Fruit fly (Drosophila melanogaster) whole organism, embryonic: ENCODE data around the gene CG14120.

Experiments used
- Adf1 ChIP-seq: fragments of 200-800 bp; sonication (Bioruptor generic); IDR thresholded peaks from 2 replicates; pipeline ENCODE4 v1.3.6; 2022; ENCODE audit warnings: missing biosample characterization, missing genetic modification characterization
- Bdp1 ChIP-seq: fragments of 200-800 bp; sonication (Bioruptor generic); optimal IDR thresholded peaks from 3 replicates; lab custom pipeline; 2016; ENCODE audit warnings: missing biosample characterization, missing genetic modification characterization
- CG10267 ChIP-seq: fragments of 200-800 bp; sonication (Bioruptor generic); optimal IDR thresholded peaks from 2 replicates; lab custom pipeline; 2018; ENCODE audit warnings: missing biosample characterization, mild to moderate bottlenecking, missing genetic modification characterization, moderate library complexity
- CG10462 ChIP-seq: fragments of 200-800 bp; sonication (Bioruptor generic); optimal IDR thresholded peaks from 2 replicates; lab custom pipeline; 2016; ENCODE audit warnings: missing biosample characterization, missing genetic modification characterization
- CG10543 ChIP-seq: fragments of 200-800 bp; sonication (Bioruptor generic); optimal IDR thresholded peaks from 3 replicates; lab custom pipeline; 2017; ENCODE audit warnings: missing biosample characterization, mild to moderate bottlenecking, missing genetic modification characterization, moderate library complexity
- CG11398 ChIP-seq: fragments of 200-800 bp; sonication (Bioruptor generic); optimal IDR thresholded peaks from 2 replicates; lab custom pipeline; 2016; ENCODE audit warnings: missing biosample characterization, missing genetic modification characterization
- CG11504 ChIP-seq: fragments of 200-800 bp; sonication (Bioruptor generic); optimal IDR thresholded peaks from 3 replicates; lab custom pipeline; 2019; ENCODE audit warnings: missing biosample characterization, mild to moderate bottlenecking, missing genetic modification characterization, moderate library complexity
- CG11695 ChIP-seq: fragments of 200-800 bp; sonication (Bioruptor generic); IDR thresholded peaks from 3 replicates; pipeline ENCODE4 v1.3.6; 2022; ENCODE audit warnings: missing biosample characterization, missing genetic modification characterization
- CG12391 ChIP-seq: fragments of 200-800 bp; sonication (Bioruptor generic); optimal IDR thresholded peaks from 3 replicates; lab custom pipeline; 2018; ENCODE audit warnings: missing biosample characterization, mild to moderate bottlenecking, missing genetic modification characterization, moderate library complexity
- CG15011 ChIP-seq: fragments of 200-800 bp; sonication (Bioruptor generic); optimal IDR thresholded peaks from 3 replicates; lab custom pipeline; 2018; ENCODE audit warnings: missing biosample characterization, mild to moderate bottlenecking, missing genetic modification characterization
- CG15601 ChIP-seq: fragments of 200-800 bp; sonication (Bioruptor generic); optimal IDR thresholded peaks from 3 replicates; lab custom pipeline; 2019; ENCODE audit warnings: missing biosample characterization, mild to moderate bottlenecking, missing genetic modification characterization, moderate library complexity
- CG18262 ChIP-seq: fragments of 200-800 bp; optimal IDR thresholded peaks from 3 replicates; lab custom pipeline; 2019; ENCODE audit warnings: missing biosample characterization, mild to moderate bottlenecking, missing genetic modification characterization, moderate library complexity
- CG32532 ChIP-seq: fragments of 200-800 bp; sonication (Bioruptor generic); IDR thresholded peaks from 2 replicates; pipeline ENCODE4 v1.3.6; 2022; ENCODE audit warnings: missing biosample characterization, missing genetic modification characterization
- CG33557 ChIP-seq: fragments of 200-800 bp; sonication (Bioruptor generic); optimal IDR thresholded peaks from 2 replicates; lab custom pipeline; 2019; ENCODE audit warnings: missing biosample characterization, mild to moderate bottlenecking, missing genetic modification characterization, moderate library complexity
- CG4282 ChIP-seq: fragments of 200-800 bp; sonication (Bioruptor generic); optimal IDR thresholded peaks from 2 replicates; lab custom pipeline; 2016; ENCODE audit warnings: missing biosample characterization, missing genetic modification characterization
- CG4820 ChIP-seq: fragments of 200-800 bp; sonication (Bioruptor generic); optimal IDR thresholded peaks from 3 replicates; lab custom pipeline; 2016; ENCODE audit warnings: missing biosample characterization, missing genetic modification characterization
- CG4854 ChIP-seq: fragments of 200-800 bp; sonication (Bioruptor generic); optimal IDR thresholded peaks from 2 replicates; lab custom pipeline; 2016; ENCODE audit warnings: missing biosample characterization, missing genetic modification characterization, inconsistent platforms
- CG5953 ChIP-seq: fragments of 200-800 bp; sonication (Bioruptor generic); IDR thresholded peaks from 2 replicates; pipeline ENCODE4 v1.3.6; 2022; ENCODE audit warnings: missing biosample characterization, missing genetic modification characterization
- CG8478 ChIP-seq: fragments of >200 bp; optimal IDR thresholded peaks from 2 replicates; lab custom pipeline; 2018
- CG8765 ChIP-seq: fragments of 200-800 bp; sonication (Bioruptor generic); IDR thresholded peaks from 2 replicates; pipeline ENCODE4 v1.3.6; 2022; ENCODE audit warnings: missing biosample characterization, missing genetic modification characterization
- CG8924 ChIP-seq: fragments of 200-800 bp; optimal IDR thresholded peaks from 3 replicates; lab custom pipeline; 2019; ENCODE audit warnings: missing biosample characterization, mild to moderate bottlenecking, missing genetic modification characterization, moderate library complexity
- CG9797 ChIP-seq: fragments of 200-800 bp; sonication (Bioruptor generic); optimal IDR thresholded peaks from 3 replicates; lab custom pipeline; 2018; ENCODE audit warnings: missing biosample characterization, mild to moderate bottlenecking, missing genetic modification characterization
- CoRest ChIP-seq: fragments of 200-800 bp; sonication (Bioruptor generic); optimal IDR thresholded peaks from 3 replicates; lab custom pipeline; 2018; ENCODE audit warnings: missing biosample characterization, mild to moderate bottlenecking, missing genetic modification characterization, moderate library complexity
- CrebB ChIP-seq: fragments of 200-800 bp; sonication (Bioruptor generic); optimal IDR thresholded peaks from 3 replicates; lab custom pipeline; 2018; ENCODE audit warnings: missing biosample characterization, mild to moderate bottlenecking, missing genetic modification characterization
- H15 ChIP-seq: fragments of 200-800 bp; sonication (Bioruptor generic); IDR thresholded peaks from 3 replicates; pipeline ENCODE4 v1.3.6; 2022; ENCODE audit warnings: missing biosample characterization, missing genetic modification characterization
- HmgZ ChIP-seq: fragments of 200-800 bp; sonication (Bioruptor generic); optimal IDR thresholded peaks from 2 replicates; lab custom pipeline; 2018; ENCODE audit warnings: missing biosample characterization, mild to moderate bottlenecking, missing genetic modification characterization
- Hmx ChIP-seq: fragments of 200-800 bp; sonication (Bioruptor generic); optimal IDR thresholded peaks from 2 replicates; lab custom pipeline; 2016; ENCODE audit warnings: missing biosample characterization, missing genetic modification characterization
- Hr3 ChIP-seq: fragments of 200-800 bp; sonication (Bioruptor generic); optimal IDR thresholded peaks from 3 replicates; lab custom pipeline; 2016; ENCODE audit warnings: missing biosample characterization, missing genetic modification characterization
- NC2β ChIP-seq: fragments of 200-800 bp; sonication (Bioruptor generic); optimal IDR thresholded peaks from 2 replicates; lab custom pipeline; 2016; ENCODE audit warnings: missing biosample characterization, missing genetic modification characterization
- NfI ChIP-seq: fragments of 200-800 bp; sonication (Bioruptor generic); optimal IDR thresholded peaks from 3 replicates; lab custom pipeline; 2018; ENCODE audit warnings: missing biosample characterization, mild to moderate bottlenecking, missing genetic modification characterization, moderate library complexity
- Scr ChIP-seq: fragments of 200-800 bp; sonication (Bioruptor generic); IDR thresholded peaks from 2 replicates; pipeline ENCODE4 v1.3.6; 2022; ENCODE audit warnings: missing biosample characterization, missing genetic modification characterization; ENCODE audit not compliant: partially characterized antibody
- Ssrp ChIP-seq: fragments of 200-800 bp; sonication (Bioruptor generic); optimal IDR thresholded peaks from 2 replicates; lab custom pipeline; 2018; ENCODE audit warnings: missing biosample characterization, mild to moderate bottlenecking, missing genetic modification characterization, moderate library complexity
- Trl ChIP-seq, 3 experiments: fragments of >200 bp in 2 of 3; fragments of 200-800 bp in 1 of 3; sonication (Bioruptor generic) in 1 of 3; optimal IDR thresholded peaks; 2 replicates in 1 of 3; 3 replicates in 2 of 3; lab custom pipeline; 2016 to 2017; ENCODE audit warnings: missing biosample characterization in 1 of 3, missing genetic modification characterization in 1 of 3
- bsh ChIP-seq, 2 experiments: fragments of 200-800 bp; sonication (Bioruptor generic); optimal IDR thresholded peaks; 2 replicates each; lab custom pipeline; 2017 to 2018; ENCODE audit warnings: mild to moderate bottlenecking in 2 of 2, missing biosample characterization in 2 of 2, missing genetic modification characterization in 2 of 2, moderate library complexity in 1 of 2
- cg ChIP-seq: fragments of 200-800 bp; sonication (Bioruptor generic); optimal IDR thresholded peaks from 3 replicates; lab custom pipeline; 2019; ENCODE audit warnings: missing biosample characterization, mild to moderate bottlenecking, missing genetic modification characterization, moderate library complexity
- fru ChIP-seq: fragments of >200 bp; optimal IDR thresholded peaks from 2 replicates; lab custom pipeline; 2017
- ftz-f1 ChIP-seq: fragments of 200-800 bp; sonication (Bioruptor generic); optimal IDR thresholded peaks from 2 replicates; lab custom pipeline; 2016; ENCODE audit warnings: missing biosample characterization, missing genetic modification characterization
- jumu ChIP-seq: fragments of 200-800 bp; sonication (Bioruptor generic); optimal IDR thresholded peaks from 3 replicates; lab custom pipeline; 2016; ENCODE audit warnings: missing biosample characterization, missing genetic modification characterization
- kay ChIP-seq: fragments of 200-800 bp; sonication (Bioruptor generic); optimal IDR thresholded peaks from 2 replicates; lab custom pipeline; 2016; ENCODE audit warnings: missing biosample characterization, missing genetic modification characterization
- mld ChIP-seq: fragments of 200-800 bp; sonication (Bioruptor generic); IDR thresholded peaks from 3 replicates; pipeline ENCODE4 v1.3.6; 2022; ENCODE audit warnings: missing biosample characterization, missing genetic modification characterization; ENCODE audit not compliant: partially characterized antibody
- nerfin-1 ChIP-seq: fragments of 200-800 bp; sonication (Bioruptor generic); optimal IDR thresholded peaks from 3 replicates; lab custom pipeline; 2019; ENCODE audit warnings: missing biosample characterization, mild to moderate bottlenecking, missing genetic modification characterization, moderate library complexity
- nmo ChIP-seq: fragments of 200-800 bp; sonication (Bioruptor generic); optimal IDR thresholded peaks from 2 replicates; lab custom pipeline; 2018; ENCODE audit warnings: missing biosample characterization, mild to moderate bottlenecking, missing genetic modification characterization, moderate library complexity
- peb ChIP-seq: fragments of 200-800 bp; sonication (Bioruptor generic); IDR thresholded peaks from 2 replicates; pipeline ENCODE4 v1.3.6; 2022; ENCODE audit warnings: missing biosample characterization, missing genetic modification characterization
- psq ChIP-seq: fragments of 200-800 bp; sonication (Bioruptor generic); optimal IDR thresholded peaks from 2 replicates; lab custom pipeline; 2017; ENCODE audit warnings: missing biosample characterization, missing genetic modification characterization
- pum ChIP-seq: fragments of 200-800 bp; sonication (Bioruptor generic); optimal IDR thresholded peaks from 2 replicates; lab custom pipeline; 2016; ENCODE audit warnings: missing biosample characterization, missing genetic modification characterization
- shn ChIP-seq: fragments of 200-800 bp; sonication (Bioruptor generic); optimal IDR thresholded peaks from 3 replicates; lab custom pipeline; 2016; ENCODE audit warnings: missing biosample characterization, missing genetic modification characterization
- tgo ChIP-seq: fragments of 200-800 bp; sonication (Bioruptor generic); IDR thresholded peaks from 3 replicates; pipeline ENCODE4 v1.3.6; 2022; ENCODE audit warnings: missing biosample characterization, missing genetic modification characterization
- tll ChIP-seq, 2 experiments: fragments of 200-800 bp in 1 of 2; fragments of >200 bp in 1 of 2; sonication (Bioruptor generic) in 1 of 2; optimal IDR thresholded peaks; 2 replicates each; lab custom pipeline; 2017 to 2019; ENCODE audit warnings: missing biosample characterization in 2 of 2, missing genetic modification characterization in 2 of 2, mild to moderate bottlenecking in 1 of 2, moderate library complexity in 1 of 2
- twi ChIP-seq: fragments of 200-800 bp; optimal IDR thresholded peaks from 2 replicates; lab custom pipeline; 2019; ENCODE audit warnings: missing biosample characterization, mild to moderate bottlenecking, missing genetic modification characterization, moderate library complexity

The CG14120 gene

dm6 chr3L:12843056-12843799 lies 41.6 kb upstream of the CG14120 start, which contains the start of gene nebu (continued):
- TF ChIP-seq HmgZ (tag; lab: Kevin White, UChicago), result peak; percentile 98
- TF ChIP-seq CG11398 (GFP tag; lab: Kevin White, UChicago), result peak; percentile 90
- TF ChIP-seq H15, result peak; percentile 95
- TF ChIP-seq nmo (GFP tag; lab: Kevin White, UChicago), result peak; percentile 88
- peak; percentile 89 for TF ChIP-seq Hmx (GFP tag; lab: Kevin White, UChicago)
- TF ChIP-seq CG11504 (tag; lab: Kevin White, UChicago), result peak; percentile 95
- TF ChIP-seq Scr (GFP tag; lab: Robert Waterston, UW), result no peak
- TF ChIP-seq NC2β (GFP tag; lab: Kevin White, UChicago), result peak; percentile 90
- peak; percentile 92 for TF ChIP-seq CG4282 (GFP tag; lab: Kevin White, UChicago)
- TF ChIP-seq Hr3, result peak; percentile 93
- peak; percentile 86 for TF ChIP-seq CG18262 (tag; lab: Kevin White, UChicago)
- TF ChIP-seq CG8765 (GFP tag; lab: Robert Waterston, UW), result no peak
- peak in 1 of 2 experiments; percentile 60 for TF ChIP-seq Trl (optimal IDR thresholded peaks at IDR 0.05; lab: Kevin White, UChicago)
- TF ChIP-seq Trl (GFP tag; optimal IDR thresholded peaks at IDR 0.05; lab: Kevin White, UChicago), result peak; percentile 96
- TF ChIP-seq CG5953 (GFP tag; lab: Robert Waterston, UW), result peak; percentile 90
- peak; percentile 92 for TF ChIP-seq bsh (GFP tag; optimal IDR thresholded peaks at IDR 0.05; lab: Kevin White, UChicago)
- TF ChIP-seq jumu (GFP tag; lab: Kevin White, UChicago), result peak; percentile 95
- TF ChIP-seq NfI, result peak; percentile 95
- TF ChIP-seq ftz-f1 (GFP tag; lab: Kevin White, UChicago), result peak; percentile 72
- peak; percentile 96 for TF ChIP-seq CG8924 (tag; lab: Kevin White, UChicago)
- no peak for TF ChIP-seq tll (GFP tag; optimal IDR thresholded peaks at IDR 0.05; lab: Kevin White, UChicago)
- peak; percentile 94 for TF ChIP-seq CoRest (tag; lab: Kevin White, UChicago)
- peak; percentile 47 for TF ChIP-seq CG33557 (GFP tag; lab: Kevin White, UChicago)
- peak; percentile 88 for TF ChIP-seq Bdp1 (GFP tag; lab: Kevin White, UChicago)
- no peak for TF ChIP-seq CG8478 (lab: Kevin White, UChicago)
- peak; percentile 89 for TF ChIP-seq Adf1 (GFP tag; lab: Robert Waterston, UW)
- TF ChIP-seq peb, result peak; percentile 86
- peak; percentile 76 for TF ChIP-seq twi (tag; lab: Kevin White, UChicago)
- TF ChIP-seq CrebB (tag; lab: Kevin White, UChicago), result peak; percentile 95
- TF ChIP-seq nerfin-1, result peak; percentile 67
- TF ChIP-seq CG15011 (GFP tag; lab: Kevin White, UChicago), result peak; percentile 91
- TF ChIP-seq psq (GFP tag; lab: Kevin White, UChicago), result peak; percentile 67
- peak; percentile 96 for TF ChIP-seq tgo (GFP tag; lab: Robert Waterston, UW)
- no peak for TF ChIP-seq fru (lab: Kevin White, UChicago)
- peak; percentile 94 for TF ChIP-seq CG10543 (GFP tag; lab: Kevin White, UChicago)
- peak; percentile 85 for TF ChIP-seq CG10267 (tag; lab: Kevin White, UChicago)
- peak; percentile 96 for TF ChIP-seq CG12391
- peak; percentile 75 for TF ChIP-seq CG15601 (tag; lab: Kevin White, UChicago)
- peak; percentile 94 for TF ChIP-seq CG4854 (GFP tag; lab: Kevin White, UChicago)
- no peak for TF ChIP-seq CG9797 (GFP tag; lab: Kevin White, UChicago)
- peak; percentile 99 for TF ChIP-seq CG32532 (GFP tag; lab: Robert Waterston, UW)
- TF ChIP-seq kay, result peak; percentile 94
- TF ChIP-seq CG10462, result peak; percentile 89
- TF ChIP-seq CG11695 (GFP tag; lab: Robert Waterston, UW), result peak; percentile 96
- TF ChIP-seq pum, result peak; percentile 91
- peak; percentile 93 for TF ChIP-seq shn (GFP tag; lab: Kevin White, UChicago)
- TF ChIP-seq Ssrp (tag; lab: Kevin White, UChicago), result peak; percentile 83
- peak; percentile 91 for TF ChIP-seq CG4820 (GFP tag; lab: Kevin White, UChicago)
- TF ChIP-seq cg (GFP tag; lab: Kevin White, UChicago), result no peak
- TF ChIP-seq mld, result no peak
